Worm (Caenorhabditis elegans): ENCODE results near the gene atf-2.
A peak's percentile ranks its signal among the peaks of the same experiment; 100 is the strongest.

ce11 chrII:8746298-8746775, 5.4 kb upstream of the atf-2 start:
- TF ChIP-seq sea-2 (GFP tag; IDR thresholded peaks at IDR 0.05) (no peak), D2030.7 (GFP tag; IDR thresholded peaks at IDR 0.05) (no peak), attf-5 (GFP tag; optimal IDR thresholded peaks at IDR 0.05) (peak; percentile 29), fkh-3 (tag; optimal IDR thresholded peaks at IDR 0.05) (peak; percentile 31), akir-1 (GFP tag; optimal IDR thresholded peaks at IDR 0.05) (no peak), ama-1 (optimal IDR thresholded peaks at IDR 0.05) (peak; percentile 23), ama-1 (GFP tag; optimal IDR thresholded peaks at IDR 0.05) (no peak), F49E8.2 (tag; optimal IDR thresholded peaks at IDR 0.05; ENCODE audit: insufficient read depth) (no peak), athp-1 (tag; optimal IDR thresholded peaks at IDR 0.05) (peak; percentile 23), snpc-4 (GFP tag; optimal IDR thresholded peaks at IDR 0.05) (no peak), snpc-4 (tag; optimal IDR thresholded peaks at IDR 0.05) (no peak), F39B2.1 (GFP tag; IDR thresholded peaks at IDR 0.05) (no peak), madf-8 (GFP tag; conservative IDR thresholded peaks at IDR 0.05) (no peak)
